Fruit fly (Drosophila melanogaster): ENCODE results near the gene Kah.

The Kah gene

DNA sequence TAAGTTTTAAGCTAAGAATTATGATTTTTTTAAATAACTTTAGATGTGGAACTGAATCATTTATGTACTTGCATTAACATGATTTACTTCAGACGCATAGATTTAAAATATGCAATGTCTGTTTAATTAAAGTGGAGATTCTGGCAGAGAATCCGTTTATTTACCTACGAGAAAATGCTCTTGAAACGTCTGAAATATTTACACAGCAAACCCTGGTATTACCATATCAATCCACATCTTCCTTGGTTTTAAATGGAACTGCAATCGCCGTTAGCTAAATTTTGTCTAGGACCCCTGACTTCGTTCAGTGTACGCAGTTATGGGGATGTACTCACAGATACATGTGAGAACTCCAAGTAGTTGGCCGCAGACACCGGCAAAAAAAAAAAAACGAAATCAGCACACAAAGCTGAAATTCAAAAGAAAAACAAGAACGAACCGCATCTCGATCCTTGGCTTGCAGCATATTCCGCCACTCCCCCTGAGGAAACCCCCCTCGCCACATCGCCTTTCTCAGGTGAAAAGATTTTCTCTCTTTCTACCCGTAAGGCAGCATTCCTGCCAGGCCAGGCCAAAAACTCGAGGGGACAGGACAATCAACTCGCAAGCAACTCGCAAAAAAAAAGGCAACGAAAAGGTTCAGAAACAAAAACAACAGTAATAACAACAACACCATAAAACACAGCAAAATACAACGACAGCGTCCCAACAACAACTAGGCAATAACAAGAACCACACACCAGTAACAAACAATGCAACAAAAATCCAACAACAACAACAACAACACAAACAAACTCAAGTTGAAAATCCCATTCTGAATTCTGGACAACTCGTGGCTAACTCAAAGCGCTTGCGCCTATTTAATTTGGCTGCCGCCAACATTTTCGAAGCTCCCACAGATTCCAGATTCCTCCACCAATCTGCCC lies 29.5 kb upstream of the Kah start:
- TF ChIP-seq psq (optimal IDR thresholded peaks at IDR 0.05) (no peak), h (optimal IDR thresholded peaks at IDR 0.05) (no peak), insv (optimal IDR thresholded peaks at IDR 0.05) (no peak), Sin3A (optimal IDR thresholded peaks at IDR 0.05) (no peak), Myc (optimal IDR thresholded peaks at IDR 0.05) (no peak)

- no peak for TF ChIP-seq ttk (optimal IDR thresholded peaks at IDR 0.05)
Observed at dm6 chr3L:617926-618325, 28.9 kb upstream of the Kah start.

DNA sequence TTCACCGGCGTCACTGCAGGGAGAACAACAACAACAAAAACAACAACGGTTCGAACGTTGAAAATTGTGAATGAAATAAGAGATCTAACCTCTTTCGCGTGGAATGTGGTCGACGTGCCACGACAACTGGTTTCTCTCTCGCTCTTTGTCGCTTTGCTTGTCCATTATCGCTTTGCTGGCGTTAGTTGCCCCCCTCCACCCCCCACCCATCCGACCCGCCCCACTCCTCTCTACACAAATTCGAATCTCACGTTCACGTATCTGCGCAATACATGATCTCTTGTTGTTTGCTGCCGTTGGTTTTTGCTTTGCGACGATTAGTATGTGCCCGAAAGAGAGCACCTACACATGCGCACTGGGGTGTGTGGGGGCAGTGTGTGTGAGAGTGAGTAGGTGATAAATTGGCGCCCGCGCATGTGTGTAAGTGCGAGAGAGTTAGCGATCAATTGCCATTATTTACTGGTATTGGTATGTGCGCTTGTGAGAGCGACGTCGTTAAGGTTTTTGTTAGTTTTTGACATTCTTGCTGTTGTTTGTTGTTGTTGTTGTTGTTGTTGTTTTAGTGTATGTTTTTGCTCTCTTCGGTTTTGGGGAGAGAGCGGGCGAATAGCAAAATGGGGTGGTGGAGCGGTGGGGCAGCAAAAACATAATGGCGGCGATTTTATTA lies 27.5 kb upstream of the Kah start:
- TF ChIP-seq ttk (optimal IDR thresholded peaks at IDR 0.05) (no peak), Sin3A (optimal IDR thresholded peaks at IDR 0.05) (no peak), h (optimal IDR thresholded peaks at IDR 0.05) (no peak), insv (optimal IDR thresholded peaks at IDR 0.05) (no peak), psq (optimal IDR thresholded peaks at IDR 0.05) (no peak), Myc (optimal IDR thresholded peaks at IDR 0.05) (no peak)

DNA sequence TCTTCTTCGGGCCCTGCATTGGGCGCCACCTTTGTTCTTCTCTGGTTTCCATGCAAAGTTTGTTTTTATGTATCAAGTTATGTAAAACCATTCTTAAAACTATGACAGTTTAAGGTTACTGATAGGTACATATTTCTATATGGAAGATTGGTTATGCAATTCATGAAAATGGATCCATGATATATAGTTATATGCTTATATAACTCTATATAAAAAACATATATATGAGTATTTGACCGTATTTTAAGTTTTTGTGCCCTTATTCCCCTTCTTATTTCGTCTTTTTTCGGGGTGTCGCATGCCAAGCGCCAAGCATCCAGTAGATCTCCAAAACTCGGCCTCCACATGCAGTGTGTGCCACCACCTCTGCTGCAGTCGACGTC lies 27.0 kb upstream of the Kah start:
- TF ChIP-seq h (optimal IDR thresholded peaks at IDR 0.05), result no peak
- TF ChIP-seq psq (optimal IDR thresholded peaks at IDR 0.05), result no peak
- no peak for TF ChIP-seq Myc (optimal IDR thresholded peaks at IDR 0.05)
- TF ChIP-seq Sin3A (optimal IDR thresholded peaks at IDR 0.05), result no peak
- no peak for TF ChIP-seq insv (optimal IDR thresholded peaks at IDR 0.05)

dm6 chr3L:615425-616046 lies 26.5 kb upstream of the Kah start:
- TF ChIP-seq Sin3A (optimal IDR thresholded peaks at IDR 0.05) (no peak), insv (optimal IDR thresholded peaks at IDR 0.05) (no peak), psq (optimal IDR thresholded peaks at IDR 0.05) (no peak), Myc (optimal IDR thresholded peaks at IDR 0.05) (no peak), h (optimal IDR thresholded peaks at IDR 0.05) (no peak), ttk (optimal IDR thresholded peaks at IDR 0.05) (no peak)

DNA sequence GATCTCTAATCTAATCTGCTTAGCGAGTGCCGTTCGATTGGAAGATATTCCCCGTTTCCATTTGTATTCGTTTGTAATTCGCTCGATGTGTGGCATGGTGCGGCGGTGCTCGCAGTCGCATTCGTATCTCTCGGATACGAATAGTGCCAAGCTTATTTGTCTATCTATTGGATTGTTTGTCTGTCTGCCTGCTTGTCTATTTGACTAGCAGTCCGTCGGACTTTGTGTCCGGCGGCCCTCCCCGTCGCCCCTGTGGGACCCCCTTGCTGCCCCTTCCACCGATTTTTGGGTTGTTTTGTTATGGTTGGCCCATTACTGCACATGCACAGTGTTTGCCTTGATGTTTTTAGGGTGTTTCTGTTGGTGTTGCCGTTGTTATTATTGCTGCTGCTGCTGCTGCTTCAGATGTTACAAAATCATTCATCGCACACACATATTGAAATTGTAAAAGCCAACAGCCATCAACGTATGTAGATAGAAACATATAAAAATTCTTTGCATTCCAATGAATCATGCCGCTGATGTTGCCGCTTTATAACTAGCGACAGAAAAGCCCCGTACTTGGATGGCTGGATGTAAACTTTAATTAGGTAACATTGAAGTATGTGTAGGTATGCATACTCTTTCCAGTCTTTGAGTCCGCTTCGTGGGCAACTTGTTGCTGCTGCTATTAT lies 25.8 kb upstream of the Kah start:
- TF ChIP-seq h (optimal IDR thresholded peaks at IDR 0.05) (no peak), Myc (optimal IDR thresholded peaks at IDR 0.05) (no peak), ttk (optimal IDR thresholded peaks at IDR 0.05) (no peak), insv (optimal IDR thresholded peaks at IDR 0.05) (no peak), psq (optimal IDR thresholded peaks at IDR 0.05) (no peak), Sin3A (optimal IDR thresholded peaks at IDR 0.05) (no peak)

DNA sequence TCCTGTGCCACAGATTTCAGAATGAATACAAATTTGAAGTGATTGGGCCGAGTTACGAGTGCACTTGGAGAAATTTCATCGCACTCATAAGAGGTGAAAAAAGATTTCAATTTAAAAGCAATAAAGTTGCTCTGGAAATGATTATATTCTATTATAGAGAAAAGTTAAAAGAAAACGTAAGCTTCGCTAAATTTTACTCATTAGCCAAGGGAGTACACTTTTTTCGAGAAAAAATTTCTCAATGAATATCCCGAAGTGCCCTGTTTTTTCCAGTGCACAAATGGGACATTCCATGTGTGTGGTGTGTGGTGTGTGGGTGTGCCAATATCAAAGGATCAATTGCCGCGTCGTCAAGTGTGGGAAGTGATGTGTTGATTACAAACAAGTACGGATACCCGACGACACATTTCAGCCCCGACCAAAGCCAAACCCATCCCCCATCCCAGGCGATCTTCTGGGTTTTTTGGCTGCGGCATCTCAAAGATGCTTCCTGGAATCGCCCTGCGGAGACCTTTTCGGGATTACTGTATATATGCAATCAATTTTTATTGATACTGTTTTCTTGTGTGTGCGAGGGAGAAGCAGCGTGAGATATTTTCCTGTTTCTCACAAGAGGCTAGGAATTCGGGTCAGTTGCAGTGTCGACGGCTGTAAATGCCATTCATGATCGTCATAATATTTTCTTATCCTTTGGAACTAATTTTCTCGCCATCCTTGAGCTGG lies 24.7 kb upstream of the Kah start:
- TF ChIP-seq insv (optimal IDR thresholded peaks at IDR 0.05) (no peak), ttk (optimal IDR thresholded peaks at IDR 0.05) (no peak), Sin3A (optimal IDR thresholded peaks at IDR 0.05) (no peak), psq (optimal IDR thresholded peaks at IDR 0.05) (no peak), Myc (optimal IDR thresholded peaks at IDR 0.05) (no peak), h (optimal IDR thresholded peaks at IDR 0.05) (no peak)

DNA sequence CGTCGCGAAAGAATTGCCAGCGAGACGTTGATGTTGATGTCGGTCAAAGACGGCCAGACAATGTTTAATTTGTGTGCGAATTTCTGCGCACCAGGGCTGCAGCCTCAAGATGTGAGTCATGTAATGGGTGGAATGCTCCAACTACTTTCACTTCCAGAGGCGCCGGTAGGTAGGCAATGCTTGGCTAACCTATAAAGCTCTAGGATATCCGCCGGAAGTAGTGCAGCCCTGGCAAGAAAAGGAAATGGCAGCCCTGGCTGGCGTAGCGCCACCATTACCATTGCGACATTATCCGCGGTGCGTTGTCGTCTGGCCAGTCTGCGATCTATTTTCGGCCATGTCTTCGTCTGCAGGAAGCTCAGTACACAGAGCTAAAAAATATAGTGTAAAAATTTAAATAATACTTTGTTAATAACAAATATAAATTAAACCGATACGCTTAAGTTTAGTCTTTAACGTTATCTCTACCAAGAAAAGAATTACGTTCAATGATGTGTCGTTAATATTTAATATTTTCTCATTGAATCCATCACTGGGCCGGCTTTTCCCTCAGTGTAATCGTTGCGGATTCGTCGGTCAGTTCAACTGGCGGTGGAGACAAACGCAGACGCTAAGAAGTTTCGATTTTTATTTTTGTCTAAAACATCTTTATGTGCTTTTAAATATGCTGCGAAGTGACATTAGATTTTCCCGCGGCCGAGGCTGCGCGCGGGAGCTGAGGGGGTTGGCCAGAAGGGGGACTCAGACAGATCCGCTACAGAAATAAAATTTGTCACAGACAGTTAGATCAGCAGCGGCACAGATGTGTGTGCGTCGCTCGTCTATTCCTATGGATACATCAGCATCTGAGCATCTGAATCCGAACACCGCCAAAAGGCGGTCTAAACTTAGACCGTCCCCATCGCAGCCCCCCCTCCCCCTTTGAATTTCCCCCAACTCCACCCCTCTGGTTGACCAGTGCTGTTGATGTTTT lies 22.9 kb upstream of the Kah start:
- TF ChIP-seq insv (optimal IDR thresholded peaks at IDR 0.05) (no peak), ttk (optimal IDR thresholded peaks at IDR 0.05) (no peak), psq (optimal IDR thresholded peaks at IDR 0.05) (no peak), Sin3A (optimal IDR thresholded peaks at IDR 0.05) (no peak), Myc (optimal IDR thresholded peaks at IDR 0.05) (no peak), h (optimal IDR thresholded peaks at IDR 0.05) (no peak)

dm6 chr3L:610765-611164 lies 21.7 kb upstream of the Kah start:
- TF ChIP-seq ttk (optimal IDR thresholded peaks at IDR 0.05) (no peak), h (optimal IDR thresholded peaks at IDR 0.05) (no peak), insv (optimal IDR thresholded peaks at IDR 0.05) (no peak), Myc (optimal IDR thresholded peaks at IDR 0.05) (no peak), psq (optimal IDR thresholded peaks at IDR 0.05) (no peak)

DNA sequence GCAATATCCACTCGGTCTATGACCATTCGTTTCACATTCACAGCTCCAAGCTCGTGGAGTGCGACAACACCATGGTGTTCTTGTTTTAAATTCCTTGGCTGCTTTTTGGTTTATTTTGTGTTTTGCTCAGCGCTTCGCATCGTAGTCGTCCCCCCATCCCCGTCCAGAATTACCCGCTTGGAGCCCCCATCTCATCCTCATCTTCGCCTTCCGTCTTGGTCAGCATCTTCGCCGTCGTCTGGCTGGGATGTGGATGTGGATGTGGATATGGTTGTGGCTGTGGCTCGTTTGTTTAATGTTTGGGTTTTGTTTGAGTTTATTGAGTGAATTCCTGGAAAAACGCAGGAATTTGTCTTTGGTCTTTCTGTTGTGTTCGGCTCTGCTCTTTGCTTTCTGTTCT lies 20.1 kb upstream of the Kah start:
- TF ChIP-seq Myc (optimal IDR thresholded peaks at IDR 0.05) (no peak), h (optimal IDR thresholded peaks at IDR 0.05) (no peak), insv (optimal IDR thresholded peaks at IDR 0.05) (no peak), Sin3A (optimal IDR thresholded peaks at IDR 0.05) (no peak), ttk (optimal IDR thresholded peaks at IDR 0.05) (no peak), psq (optimal IDR thresholded peaks at IDR 0.05) (no peak)

Measured in Kc167 (cell line).